Worm (Caenorhabditis elegans): ENCODE results near the gene C56A3.6.
A peak's percentile ranks its signal among the peaks of the same experiment; 100 is the strongest.

C56A3.6 gene

DNA sequence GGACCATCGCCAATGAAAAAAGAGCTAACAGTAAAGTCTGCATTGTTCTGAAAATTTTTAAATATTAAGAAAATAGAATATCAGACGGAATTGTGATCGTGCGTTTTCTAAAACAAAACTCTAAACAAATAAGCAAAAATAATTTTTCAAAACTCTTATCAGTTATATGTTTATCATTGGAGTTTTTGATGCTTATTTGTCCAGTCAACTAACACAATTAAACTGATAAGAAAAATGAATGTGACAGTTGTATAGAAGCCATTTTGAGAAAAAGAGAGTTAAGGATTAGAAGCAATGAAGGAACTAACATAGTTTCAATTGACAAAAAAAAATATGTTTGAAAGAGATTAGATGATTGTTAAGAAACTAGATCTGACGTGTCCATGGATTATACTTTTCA lies 25.5 kb downstream of the C56A3.6 start, which contains the start of gene ttr-44 (continued):
- TF ChIP-seq nhr-10 (tag; optimal IDR thresholded peaks at IDR 0.05) (no peak), hlh-11 (tag; optimal IDR thresholded peaks at IDR 0.05) (peak; percentile 35), mdl-1 (tag; optimal IDR thresholded peaks at IDR 0.05) (no peak), R02D3.7 (tag; optimal IDR thresholded peaks at IDR 0.05) (no peak), daf-16 (GFP tag; optimal IDR thresholded peaks at IDR 0.05) (no peak), daf-16 (tag; optimal IDR thresholded peaks at IDR 0.05) (peak; percentile 95), ceh-28 (tag; optimal IDR thresholded peaks at IDR 0.05) (no peak), Y75B8A.6 (GFP tag; IDR thresholded peaks at IDR 0.05) (no peak), pha-4 (GFP tag; IDR thresholded peaks at IDR 0.05) (no peak), pha-4 (tag; optimal IDR thresholded peaks at IDR 0.05) (no peak), egl-43 (GFP tag; IDR thresholded peaks at IDR 0.05) (no peak), spr-1 (tag; optimal IDR thresholded peaks at IDR 0.05) (no peak), F26F4.8 (GFP tag; conservative IDR thresholded peaks at IDR 0.05) (no peak), hlh-30 (tag; optimal IDR thresholded peaks at IDR 0.05; ENCODE audit: insufficient read depth) (no peak), egl-27 (tag; optimal IDR thresholded peaks at IDR 0.05) (no peak), sdz-12 (GFP tag; optimal IDR thresholded peaks at IDR 0.05) (no peak)

DNA sequence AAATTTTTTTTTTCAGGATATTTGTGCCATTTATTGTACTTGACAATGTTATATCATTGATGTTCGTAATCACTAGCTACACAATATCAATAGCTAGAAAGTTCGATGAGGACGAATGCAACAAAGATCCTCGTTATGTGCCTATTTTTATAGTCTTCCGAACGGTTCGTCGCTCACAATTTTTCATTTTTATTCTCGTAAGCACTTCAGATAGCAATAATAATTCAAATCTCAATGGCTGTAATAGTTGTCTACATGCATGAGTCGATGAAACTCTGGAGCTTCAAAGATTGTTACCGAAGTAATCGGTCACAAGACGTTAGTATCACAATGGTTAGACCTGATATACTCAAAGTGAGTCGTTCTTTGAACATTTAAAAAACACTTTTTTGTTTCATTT lies 27.0 kb downstream of the C56A3.6 start:
- no peak for TF ChIP-seq mdl-1 (tag; optimal IDR thresholded peaks at IDR 0.05)
- peak; percentile 55 for TF ChIP-seq ama-1 (optimal IDR thresholded peaks at IDR 0.05)
- peak; percentile 19 for TF ChIP-seq mep-1 (tag; optimal IDR thresholded peaks at IDR 0.05)
- peak; percentile 70 for TF ChIP-seq nhr-102 (tag; optimal IDR thresholded peaks at IDR 0.05)
- peak; percentile 75 for TF ChIP-seq dve-1 (tag; optimal IDR thresholded peaks at IDR 0.05; ENCODE audit: insufficient read depth)
- TF ChIP-seq nhr-77 (tag; optimal IDR thresholded peaks at IDR 0.05) = peak; percentile 35
- TF ChIP-seq Y105C5A.15 (GFP tag; IDR thresholded peaks at IDR 0.05) = no peak
- TF ChIP-seq duxl-1 (tag; optimal IDR thresholded peaks at IDR 0.05; ENCODE audit: poor library complexity) = no peak
- TF ChIP-seq daf-16 (GFP tag; optimal IDR thresholded peaks at IDR 0.05) = no peak
- TF ChIP-seq daf-16 (tag; optimal IDR thresholded peaks at IDR 0.05) = peak; percentile 83
- peak; percentile 33 for TF ChIP-seq hlh-11 (tag; optimal IDR thresholded peaks at IDR 0.05)
- TF ChIP-seq nhr-6 (tag; optimal IDR thresholded peaks at IDR 0.05) = peak; percentile 25
- no peak for TF ChIP-seq zfp-2 (tag; optimal IDR thresholded peaks at IDR 0.05)
- TF ChIP-seq lin-29 (GFP tag; IDR thresholded peaks at IDR 0.05) = no peak

DNA sequence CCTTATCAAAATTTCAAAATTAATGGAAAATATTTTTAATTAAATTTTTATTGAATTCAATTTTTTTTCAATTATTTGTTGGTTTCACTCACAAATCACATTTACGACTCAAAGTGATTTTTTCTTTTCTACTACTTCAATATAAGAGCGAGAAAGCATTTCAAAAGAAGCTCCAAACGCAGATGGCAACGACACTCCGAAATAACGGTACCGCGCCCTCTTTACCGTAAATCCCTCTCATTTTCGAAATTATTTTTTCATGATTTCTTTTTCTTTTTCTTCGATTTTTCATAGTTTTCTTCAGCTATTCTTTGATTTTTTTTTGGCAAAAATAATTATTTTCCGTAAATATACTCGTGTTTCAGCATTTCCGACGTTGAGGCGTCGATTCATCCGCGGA lies 29.0 kb downstream of the C56A3.6 start:
- TF ChIP-seq Y48G9A.11 (GFP tag; IDR thresholded peaks at IDR 0.05) = peak; percentile 98

DNA sequence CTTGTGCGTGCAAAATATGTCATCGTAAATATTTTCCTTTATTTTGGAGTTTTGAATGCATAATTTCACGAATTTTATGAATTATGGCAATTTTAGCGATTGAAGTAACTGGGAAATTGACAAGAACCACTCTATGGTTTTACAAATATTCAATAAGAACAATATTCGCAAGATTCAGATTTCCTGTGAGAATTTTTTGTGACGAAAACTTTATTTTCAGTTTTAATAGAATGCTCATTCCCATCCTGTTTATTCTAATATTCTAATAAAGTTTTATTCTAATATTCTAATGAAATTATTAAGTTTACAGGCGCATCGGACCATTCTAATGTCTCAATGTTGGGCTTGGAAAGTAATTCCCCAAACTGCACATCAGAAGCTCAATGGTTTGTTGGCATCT lies 33.0 kb downstream of the C56A3.6 start, which contains the start of gene R11G10.3:
TSS of gene R11G10.3 (plus strand) at position 301 of the 400 bp plus-strand sequence.
- no peak for TF ChIP-seq unc-130 (GFP tag; optimal IDR thresholded peaks at IDR 0.05)
- TF ChIP-seq T26A8.4 (GFP tag; IDR thresholded peaks at IDR 0.05) = no peak
- TF ChIP-seq Y5F2A.4 (GFP tag; optimal IDR thresholded peaks at IDR 0.05) = no peak
- TF ChIP-seq mxl-2 (GFP tag; conservative IDR thresholded peaks at IDR 0.05) = no peak
- TF ChIP-seq ceh-82 (tag; optimal IDR thresholded peaks at IDR 0.05) = no peak
- no peak for TF ChIP-seq lin-13 (GFP tag; optimal IDR thresholded peaks at IDR 0.05)
- no peak for TF ChIP-seq unc-62 (GFP tag; optimal IDR thresholded peaks at IDR 0.05 in 1 of 2)
- no peak for TF ChIP-seq unc-62 (tag; optimal IDR thresholded peaks at IDR 0.05)
- TF ChIP-seq R02D3.7 (tag; optimal IDR thresholded peaks at IDR 0.05) = no peak
- TF ChIP-seq madf-9 (GFP tag; conservative IDR thresholded peaks at IDR 0.05) = no peak
- TF ChIP-seq Y105C5A.15 (GFP tag; IDR thresholded peaks at IDR 0.05) = no peak
- TF ChIP-seq F44E2.7 (GFP tag; IDR thresholded peaks at IDR 0.05) = no peak
- no peak for TF ChIP-seq mes-2 (tag; optimal IDR thresholded peaks at IDR 0.05; ENCODE audit: poor library complexity, severe bottlenecking)
- TF ChIP-seq ceh-62 (tag; optimal IDR thresholded peaks at IDR 0.05) = no peak
- no peak for TF ChIP-seq zag-1 (tag; optimal IDR thresholded peaks at IDR 0.05)
- TF ChIP-seq mdt-29 (GFP tag; IDR thresholded peaks at IDR 0.05) = no peak
- no peak for TF ChIP-seq spr-3 (GFP tag; optimal IDR thresholded peaks at IDR 0.05)
- no peak for TF ChIP-seq cey-2 (tag; optimal IDR thresholded peaks at IDR 0.05; ENCODE audit: borderline replicate concordance, insufficient read depth)
- TF ChIP-seq nhr-28 (tag; optimal IDR thresholded peaks at IDR 0.05) = no peak
- TF ChIP-seq nhr-11 (tag; optimal IDR thresholded peaks at IDR 0.05) = no peak
